Worm (Caenorhabditis elegans): ENCODE measurements around the gene Y81B9A.1.

DNA sequence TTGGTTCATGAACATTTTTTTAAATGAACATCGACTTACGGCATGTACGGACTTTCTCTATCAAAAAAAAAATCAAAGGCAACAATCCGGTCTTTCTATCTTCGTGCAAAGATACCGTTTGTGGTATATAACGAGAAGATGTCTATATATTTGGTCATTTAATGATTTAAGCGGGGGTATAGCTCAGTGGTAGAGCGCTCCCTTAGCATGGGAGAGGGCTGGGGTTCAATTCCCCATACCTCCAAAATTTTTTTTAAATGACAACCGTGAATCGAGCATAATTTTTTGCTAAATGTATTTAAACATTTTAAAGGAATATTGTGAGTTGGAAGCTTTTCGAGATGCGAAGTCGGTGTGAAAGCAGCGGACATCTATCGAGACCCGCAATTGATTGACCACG is 46.4 kb downstream of the Y81B9A.1 start:
- no peak for TF ChIP-seq F39B2.1 (GFP tag; IDR thresholded peaks at IDR 0.05)
- no peak for TF ChIP-seq ama-1 (optimal IDR thresholded peaks at IDR 0.05)
- TF ChIP-seq ama-1 (GFP tag; optimal IDR thresholded peaks at IDR 0.05) = peak; percentile 18 to 84
- TF ChIP-seq ztf-3 (GFP tag; optimal IDR thresholded peaks at IDR 0.05) = no peak
- TF ChIP-seq mel-28 (tag; optimal IDR thresholded peaks at IDR 0.05; ENCODE audit: borderline replicate concordance) = no peak
- no peak; the same call in 1 of the 2 replicates for TF ChIP-seq dox-1 (GFP tag; IDR thresholded peaks at IDR 0.05)
- no peak for TF ChIP-seq bed-2 (GFP tag; IDR thresholded peaks at IDR 0.05)
- no peak for TF ChIP-seq dpl-1 (GFP tag; optimal IDR thresholded peaks at IDR 0.05)
- no peak for TF ChIP-seq unc-130 (GFP tag; optimal IDR thresholded peaks at IDR 0.05)
- TF ChIP-seq Y95B8A.8 (GFP tag; IDR thresholded peaks at IDR 0.05) = no peak
- TF ChIP-seq F55B11.4 (tag; optimal IDR thresholded peaks at IDR 0.05; ENCODE audit: borderline replicate concordance, insufficient read depth) = no peak
- no peak for TF ChIP-seq egl-18 (GFP tag; IDR thresholded peaks at IDR 0.05)
- no peak for TF ChIP-seq unc-62 (GFP tag; optimal IDR thresholded peaks at IDR 0.05)
- no peak for TF ChIP-seq B0336.3 (GFP tag; IDR thresholded peaks at IDR 0.05)
- peak; percentile 86 for TF ChIP-seq die-1 (tag; optimal IDR thresholded peaks at IDR 0.05)
